Worm (Caenorhabditis elegans): Measurements from ENCODE around the gene sptf-2.
A peak's percentile ranks its signal among the peaks of the same experiment; 100 is the strongest.

Gene sptf-2

DNA sequence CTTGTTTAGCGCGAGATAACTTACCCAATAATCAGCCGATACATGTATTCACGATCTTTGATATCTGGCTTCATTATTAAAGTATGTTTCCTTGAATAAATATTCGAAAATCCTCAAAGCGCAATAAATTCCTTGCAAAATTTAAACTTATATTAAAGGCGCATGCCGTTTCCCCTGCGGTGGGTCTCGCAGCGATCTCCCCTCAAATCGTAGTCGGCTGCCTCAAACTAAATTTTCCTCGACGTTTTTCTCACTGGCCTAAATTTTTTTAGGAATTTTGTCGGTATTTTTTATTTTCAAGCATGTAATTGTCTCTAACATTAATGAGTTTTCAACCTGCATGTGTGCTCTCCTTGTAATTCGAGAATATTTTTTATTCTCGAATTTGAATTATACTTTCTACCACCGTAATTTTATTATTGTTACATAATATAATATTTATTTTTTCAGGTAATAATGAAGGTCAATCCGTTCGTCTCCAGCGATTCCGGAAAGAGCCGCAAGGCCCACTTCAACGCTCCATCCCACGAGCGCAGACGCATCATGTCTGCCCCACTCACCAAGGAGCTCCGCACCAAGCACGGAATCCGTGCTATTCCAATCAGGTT lies 22.8 kb upstream of the sptf-2 start, which contains the start of the genes cpf-1 and rpl-26:
Gene cpf-1, minus strand, starts transcription at position 104 of the 608 bp plus-strand sequence.
Gene rpl-26, plus strand, starts transcription at position 449 of the 608 bp plus-strand sequence.
- no peak for TF ChIP-seq dao-5 (tag; optimal IDR thresholded peaks at IDR 0.05)
- TF ChIP-seq W03F9.2 (tag; optimal IDR thresholded peaks at IDR 0.05): no peak
- no peak for TF ChIP-seq him-1 (tag; optimal IDR thresholded peaks at IDR 0.05)

- peak; percentile 37 for TF ChIP-seq W03F9.2 (tag; optimal IDR thresholded peaks at IDR 0.05)
- no peak for TF ChIP-seq him-1 (tag; optimal IDR thresholded peaks at IDR 0.05)
- peak; percentile 53 for TF ChIP-seq dao-5 (tag; optimal IDR thresholded peaks at IDR 0.05)
These were observed 21.5 kb upstream of the sptf-2 start, which contains the start of gene suf-1 for ce11 chrII:8603567-8604359. Gene suf-1, plus strand, starts transcription at chrII:8603846.

DNA sequence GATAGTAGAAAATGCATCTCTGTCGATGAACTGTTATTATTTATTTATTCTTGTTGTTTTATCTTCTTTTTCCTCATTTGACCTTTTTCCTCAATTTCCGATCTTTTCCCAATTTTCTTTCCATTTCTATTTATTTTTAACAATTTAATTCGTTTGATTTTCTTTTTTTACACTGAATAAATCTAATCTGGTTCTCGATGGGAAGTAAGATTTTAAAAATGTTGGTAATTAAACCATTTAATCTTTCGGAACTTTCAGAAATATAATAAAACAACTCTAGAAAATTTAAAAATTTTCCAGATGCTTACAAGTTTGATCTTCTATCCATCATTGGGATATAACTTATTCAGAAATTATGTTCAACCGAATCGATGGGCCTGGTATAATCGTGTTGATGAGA lies 18.7 kb upstream of the sptf-2 start, which contains the start of gene F28C6.8:
Gene F28C6.8, plus strand, starts transcription at position 301 of the 400 bp plus-strand sequence.
- TF ChIP-seq W03F9.2 (tag; optimal IDR thresholded peaks at IDR 0.05) (no peak), him-1 (tag; optimal IDR thresholded peaks at IDR 0.05) (no peak)

DNA sequence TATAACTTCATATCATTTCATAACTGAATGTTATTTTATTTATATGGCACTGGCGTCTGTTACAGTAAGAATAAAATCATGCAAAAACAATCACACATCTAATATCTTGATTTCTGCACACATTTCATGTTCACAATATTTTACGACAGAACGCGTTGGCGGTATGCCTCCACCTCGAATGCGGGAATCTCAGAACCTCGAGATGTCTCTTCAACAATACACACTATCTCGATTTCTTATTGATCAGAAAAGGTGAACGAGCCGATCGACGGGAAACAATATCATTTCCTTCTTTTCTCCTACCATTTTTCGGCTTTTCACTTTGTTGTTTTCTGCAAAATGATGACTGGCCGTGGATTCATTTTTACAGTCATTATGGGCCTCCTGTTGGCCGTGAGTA lies 17.6 kb upstream of the sptf-2 start, which contains the start of gene F28C6.10:
Gene F28C6.10, plus strand, starts transcription at position 301 of the 400 bp plus-strand sequence.
- no peak for TF ChIP-seq him-1 (tag; optimal IDR thresholded peaks at IDR 0.05)
- TF ChIP-seq W03F9.2 (tag; optimal IDR thresholded peaks at IDR 0.05): no peak
- no peak for TF ChIP-seq dao-5 (tag; optimal IDR thresholded peaks at IDR 0.05)

DNA sequence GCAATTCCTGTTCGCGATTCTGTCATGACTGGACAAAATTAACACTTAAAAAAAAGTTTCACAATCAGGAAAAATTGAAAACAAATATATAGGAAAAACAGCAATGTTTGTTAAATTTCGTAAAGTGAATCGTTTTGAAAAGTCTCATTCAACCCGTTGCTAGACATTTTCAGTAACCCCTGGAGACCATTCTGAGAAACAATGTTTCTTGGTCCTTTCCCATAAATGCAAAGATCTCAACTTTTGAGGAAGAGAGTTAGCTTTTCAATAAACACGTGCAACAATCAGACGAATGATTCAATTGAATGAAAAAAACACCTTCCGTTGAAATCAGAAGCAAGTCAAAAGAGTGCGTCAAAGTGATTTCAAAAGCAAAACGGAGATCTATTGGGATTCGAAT lies 15.2 kb upstream of the sptf-2 start, which contains the start of gene F28C6.9:
Gene F28C6.9, minus strand, starts transcription at position 101 of the 400 bp plus-strand sequence.
- TF ChIP-seq dao-5 (tag; optimal IDR thresholded peaks at IDR 0.05) (no peak), W03F9.2 (tag; optimal IDR thresholded peaks at IDR 0.05) (no peak), him-1 (tag; optimal IDR thresholded peaks at IDR 0.05) (no peak)

DNA sequence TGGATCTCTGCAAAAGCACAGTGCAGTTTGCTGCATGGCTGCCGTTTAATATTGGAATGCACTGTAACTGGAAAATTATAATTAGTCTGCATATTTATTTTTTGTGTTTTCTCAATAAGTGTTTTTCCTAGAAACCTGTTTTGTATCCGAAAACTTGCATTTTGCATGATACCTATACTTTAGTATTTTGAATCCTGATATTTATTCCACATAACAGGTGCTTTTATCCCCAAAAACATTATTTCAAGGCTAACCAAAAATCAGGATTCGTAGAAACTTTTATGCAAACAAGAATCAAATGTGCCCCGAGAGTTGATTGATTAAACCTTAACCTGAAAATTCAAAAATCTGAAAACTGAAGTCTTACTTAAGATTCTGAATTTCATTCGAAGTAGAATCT lies 14.7 kb upstream of the sptf-2 start:
- TF ChIP-seq W03F9.2 (tag; optimal IDR thresholded peaks at IDR 0.05): no peak
- no peak for TF ChIP-seq him-1 (tag; optimal IDR thresholded peaks at IDR 0.05)
- TF ChIP-seq dao-5 (tag; optimal IDR thresholded peaks at IDR 0.05): no peak

ce11 chrII:8611330-8611729 lies 13.9 kb upstream of the sptf-2 start:
- TF ChIP-seq him-1 (tag; optimal IDR thresholded peaks at IDR 0.05): no peak
- TF ChIP-seq W03F9.2 (tag; optimal IDR thresholded peaks at IDR 0.05): no peak
- no peak for TF ChIP-seq dao-5 (tag; optimal IDR thresholded peaks at IDR 0.05)

DNA sequence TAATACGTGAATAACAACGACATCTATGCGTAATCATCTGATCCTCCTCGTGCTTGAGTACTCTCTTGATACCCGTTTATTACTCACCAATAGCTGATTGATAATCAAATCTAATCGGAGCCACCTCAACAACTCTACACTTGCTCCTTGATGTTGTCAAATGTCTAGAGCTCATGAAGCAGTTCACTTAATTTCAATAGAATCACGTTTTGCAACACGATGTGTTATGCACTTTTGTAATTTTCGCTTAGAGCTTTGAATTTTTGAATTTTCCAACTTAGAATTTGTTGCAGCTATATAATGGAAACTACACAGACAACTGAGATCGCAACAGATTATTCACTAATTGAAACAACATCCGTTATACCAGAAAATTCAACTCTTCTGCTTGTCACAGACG lies 12.8 kb upstream of the sptf-2 start, which contains the start of gene T22C8.1:
Gene T22C8.1, plus strand, starts transcription at position 301 of the 400 bp plus-strand sequence.
- no peak for TF ChIP-seq him-1 (tag; optimal IDR thresholded peaks at IDR 0.05)

DNA sequence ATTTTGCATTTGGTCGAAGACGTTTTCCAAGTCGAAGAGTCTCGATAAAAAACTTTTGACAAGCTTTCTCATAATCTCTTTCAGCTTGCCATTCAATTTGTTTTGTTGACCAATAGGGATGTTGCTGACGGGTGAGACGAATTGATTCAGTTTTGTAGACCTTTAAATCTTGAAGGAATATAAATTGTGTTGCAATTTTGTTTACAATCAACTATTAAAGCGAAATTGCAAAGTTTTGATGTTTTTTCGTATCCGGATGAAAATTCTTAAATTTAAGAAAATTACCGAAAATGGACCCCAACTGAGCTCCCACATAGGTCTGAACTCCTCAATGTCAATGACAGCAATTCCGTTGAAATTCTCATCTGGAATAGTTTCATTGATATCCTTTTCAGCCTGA lies 9.1 kb upstream of the sptf-2 start:
- TF ChIP-seq W03F9.2 (tag; optimal IDR thresholded peaks at IDR 0.05) (no peak), him-1 (tag; optimal IDR thresholded peaks at IDR 0.05) (no peak), dao-5 (tag; optimal IDR thresholded peaks at IDR 0.05) (no peak)

- TF ChIP-seq him-1 (tag; optimal IDR thresholded peaks at IDR 0.05): no peak
- TF ChIP-seq dao-5 (tag; optimal IDR thresholded peaks at IDR 0.05): no peak
These were observed 7.7 kb upstream of the sptf-2 start, which contains the start of gene chhy-1 for ce11 chrII:8617516-8617915. Gene chhy-1, minus strand, starts transcription at chrII:8617616.

DNA sequence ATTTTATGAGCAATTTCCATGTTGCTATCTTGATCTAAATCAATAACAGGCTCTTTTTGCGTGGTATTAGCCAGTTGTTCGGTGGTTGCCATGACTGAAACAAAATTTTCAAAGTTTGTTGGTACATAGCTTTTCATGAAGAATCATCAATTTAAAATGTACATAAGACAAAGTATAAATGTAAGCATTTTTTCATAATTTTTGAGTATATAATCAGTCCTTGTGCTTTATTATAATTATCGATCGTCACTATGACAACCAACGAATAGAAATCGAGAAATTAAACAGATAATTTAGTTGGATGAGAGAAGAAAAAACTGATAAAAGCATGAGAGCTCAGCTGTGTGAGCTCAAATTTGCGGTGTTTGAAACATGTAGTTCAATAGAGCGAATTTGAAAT lies 3.4 kb upstream of the sptf-2 start, which contains the start of gene T22C8.3:
Gene T22C8.3, minus strand, starts transcription at position 101 of the 400 bp plus-strand sequence.
- TF ChIP-seq dao-5 (tag; optimal IDR thresholded peaks at IDR 0.05): no peak
- no peak for TF ChIP-seq W03F9.2 (tag; optimal IDR thresholded peaks at IDR 0.05)
- TF ChIP-seq him-1 (tag; optimal IDR thresholded peaks at IDR 0.05): no peak

DNA sequence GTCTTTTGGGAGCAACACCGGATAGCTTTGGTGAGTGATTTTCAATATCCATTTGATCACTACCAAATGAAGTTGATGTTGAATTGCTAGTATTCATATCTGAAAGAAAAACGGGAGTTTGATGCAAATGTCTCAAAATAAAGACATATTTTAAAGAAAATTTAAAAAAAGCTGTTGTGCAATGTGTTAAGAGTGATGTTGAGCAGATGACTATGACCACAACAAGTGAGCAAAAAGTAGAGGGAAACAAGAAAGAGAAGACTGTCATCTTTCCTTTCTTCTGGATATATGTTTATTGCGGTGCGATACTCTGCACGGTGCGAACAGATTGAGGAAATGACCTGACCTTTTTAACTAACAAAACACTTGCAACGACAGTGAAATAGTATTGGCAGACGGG lies 1.9 kb upstream of the sptf-2 start, which contains the start of gene T22C8.4:
Gene T22C8.4, minus strand, starts transcription at position 101 of the 400 bp plus-strand sequence.
- TF ChIP-seq him-1 (tag; optimal IDR thresholded peaks at IDR 0.05) (no peak), W03F9.2 (tag; optimal IDR thresholded peaks at IDR 0.05) (no peak), dao-5 (tag; optimal IDR thresholded peaks at IDR 0.05) (no peak)

ce11 chrII:8626598-8626997 lies 1.3 kb downstream of the sptf-2 start:
- TF ChIP-seq him-1 (tag; optimal IDR thresholded peaks at IDR 0.05) (no peak), dao-5 (tag; optimal IDR thresholded peaks at IDR 0.05) (no peak), W03F9.2 (tag; optimal IDR thresholded peaks at IDR 0.05) (no peak)

- TF ChIP-seq W03F9.2 (tag; optimal IDR thresholded peaks at IDR 0.05) (no peak), him-1 (tag; optimal IDR thresholded peaks at IDR 0.05) (no peak), dao-5 (tag; optimal IDR thresholded peaks at IDR 0.05) (no peak)
These were observed 2.6 kb downstream of the sptf-2 start for ce11 chrII:8627907-8628306.
